Fruit fly (Drosophila melanogaster): ENCODE measurements around the gene CG43732.

Gene CG43732

dm6 chr3R:18916715-18917253, 33.2 kb upstream of the CG43732 start (continued):
- TF ChIP-seq phol (tag; optimal IDR thresholded peaks at IDR 0.05), result no peak
- no peak for TF ChIP-seq en (GFP tag; optimal IDR thresholded peaks at IDR 0.05)
- no peak for TF ChIP-seq CG7963 (GFP tag; IDR thresholded peaks at IDR 0.05; ENCODE audit: partially characterized antibody)
- no peak for TF ChIP-seq slou (GFP tag; optimal IDR thresholded peaks at IDR 0.05)
- no peak for TF ChIP-seq Mes4 (GFP tag; optimal IDR thresholded peaks at IDR 0.05)
- TF ChIP-seq eve (GFP tag; optimal IDR thresholded peaks at IDR 0.05), result peak in 1 of 2 experiments; percentile 73
- no peak for TF ChIP-seq CG30020 (tag; optimal IDR thresholded peaks at IDR 0.05)
- no peak for TF ChIP-seq Atf-2 (GFP tag; optimal IDR thresholded peaks at IDR 0.05)
- TF ChIP-seq tgo (GFP tag; IDR thresholded peaks at IDR 0.05), result no peak
- TF ChIP-seq cg (GFP tag; optimal IDR thresholded peaks at IDR 0.05), result peak; percentile 90
- TF ChIP-seq z (GFP tag; IDR thresholded peaks at IDR 0.05), result no peak
- TF ChIP-seq ken (GFP tag; IDR thresholded peaks at IDR 0.05), result no peak
- TF ChIP-seq CG7556 (GFP tag; optimal IDR thresholded peaks at IDR 0.05), result no peak
- TF ChIP-seq zf30C (GFP tag; optimal IDR thresholded peaks at IDR 0.05), result no peak
- TF ChIP-seq Nf-YC (tag; optimal IDR thresholded peaks at IDR 0.05), result peak; percentile 17
- no peak for TF ChIP-seq cato (GFP tag; optimal IDR thresholded peaks at IDR 0.05; ENCODE audit: borderline replicate concordance)
- TF ChIP-seq CG3281 (GFP tag; optimal IDR thresholded peaks at IDR 0.05), result peak; percentile 38
- TF ChIP-seq CG15514 (GFP tag; optimal IDR thresholded peaks at IDR 0.05), result peak; percentile 16
- TF ChIP-seq CG16863 (GFP tag; optimal IDR thresholded peaks at IDR 0.05), result no peak
- TF ChIP-seq Lhr (GFP tag; optimal IDR thresholded peaks at IDR 0.05), result no peak
- TF ChIP-seq CG11560 (tag; IDR thresholded peaks at IDR 0.05), result no peak
- no peak for TF ChIP-seq CG13424 (tag; optimal IDR thresholded peaks at IDR 0.05)
- no peak for TF ChIP-seq danr (GFP tag; IDR thresholded peaks at IDR 0.05)
- TF ChIP-seq sens (GFP tag), result no peak
- TF ChIP-seq psq (GFP tag; optimal IDR thresholded peaks at IDR 0.05), result no peak
- no peak for TF ChIP-seq salm (tag; optimal IDR thresholded peaks at IDR 0.05)
- no peak for TF ChIP-seq CG10431 (GFP tag; optimal IDR thresholded peaks at IDR 0.05)
- TF ChIP-seq onecut (GFP tag; IDR thresholded peaks at IDR 0.05), result no peak
- TF ChIP-seq Hmx (GFP tag; optimal IDR thresholded peaks at IDR 0.05), result no peak
- TF ChIP-seq Dip3 (GFP tag; optimal IDR thresholded peaks at IDR 0.05), result no peak
- no peak for TF ChIP-seq Rfx (GFP tag; IDR thresholded peaks at IDR 0.05)
- TF ChIP-seq Xbp1 (GFP tag; optimal IDR thresholded peaks at IDR 0.05), result no peak
- TF ChIP-seq CG7786 (GFP tag; optimal IDR thresholded peaks at IDR 0.05), result no peak
- TF ChIP-seq Mrtf (GFP tag; IDR thresholded peaks at IDR 0.05), result no peak
- TF ChIP-seq CG5953 (GFP tag; IDR thresholded peaks at IDR 0.05), result no peak
- TF ChIP-seq CG31365 (tag; optimal IDR thresholded peaks at IDR 0.05), result no peak
- no peak for TF ChIP-seq mam (GFP tag; optimal IDR thresholded peaks at IDR 0.05)
- TF ChIP-seq CG5180 (GFP tag; optimal IDR thresholded peaks at IDR 0.05), result no peak
- no peak for TF ChIP-seq Atf3 (GFP tag; optimal IDR thresholded peaks at IDR 0.05)
- no peak for TF ChIP-seq Blimp-1 (GFP tag; optimal IDR thresholded peaks at IDR 0.05)
- TF ChIP-seq CG9876 (GFP tag; optimal IDR thresholded peaks at IDR 0.05), result no peak
- TF ChIP-seq Antp (GFP tag; optimal IDR thresholded peaks at IDR 0.05), result no peak
- no peak for TF ChIP-seq CG17361 (GFP tag; IDR thresholded peaks at IDR 0.05)
- TF ChIP-seq unc-4 (GFP tag; IDR thresholded peaks at IDR 0.05; ENCODE audit: partially characterized antibody), result no peak
- no peak for TF ChIP-seq dm (GFP tag; optimal IDR thresholded peaks at IDR 0.05)
- no peak for TF ChIP-seq CG33557 (GFP tag; optimal IDR thresholded peaks at IDR 0.05)
- no peak for TF ChIP-seq lmd (GFP tag; IDR thresholded peaks at IDR 0.05)
- TF ChIP-seq CG12104 (GFP tag; optimal IDR thresholded peaks at IDR 0.05), result no peak
- no peak for TF ChIP-seq gcm2 (GFP tag; optimal IDR thresholded peaks at IDR 0.05)
- TF ChIP-seq gce (GFP tag; IDR thresholded peaks at IDR 0.05), result no peak
- no peak for TF ChIP-seq CG9817 (tag; optimal IDR thresholded peaks at IDR 0.05)
- TF ChIP-seq Optix (GFP tag; IDR thresholded peaks at IDR 0.05), result no peak
